Fruit fly (Drosophila melanogaster) whole organism, embryonic: Measurements from ENCODE around the gene por.

ENCODE experiments used
- Awh ChIP-seq: fragments of 200-800 bp; sonication (Bioruptor generic); IDR thresholded peaks from 2 replicates; pipeline ENCODE4, ENCODE4 v1.3.6; 2022; ENCODE audit warnings: missing biosample characterization, missing genetic modification characterization
- CG1024 ChIP-seq: fragments of 200-800 bp; sonication (Bioruptor generic); IDR thresholded peaks from 2 replicates; pipeline ENCODE4 v1.3.6; 2022; ENCODE audit warnings: missing biosample characterization, missing genetic modification characterization
- CG11085 ChIP-seq: fragments of 200-800 bp; sonication (Bioruptor generic); IDR thresholded peaks from 2 replicates; pipeline ENCODE4 v1.3.6; 2022; ENCODE audit warnings: missing biosample characterization, missing genetic modification characterization
- CG15011 ChIP-seq: fragments of 200-800 bp; sonication (Bioruptor generic); optimal IDR thresholded peaks from 3 replicates; lab custom pipeline; 2018; ENCODE audit warnings: missing biosample characterization, mild to moderate bottlenecking, missing genetic modification characterization
- CG15479 ChIP-seq: fragments of 200-800 bp; sonication (Bioruptor generic); optimal IDR thresholded peaks from 3 replicates; lab custom pipeline; 2019; ENCODE audit warnings: missing biosample characterization, mild to moderate bottlenecking, missing genetic modification characterization, moderate library complexity
- CG16815 ChIP-seq: fragments of 200-800 bp; sonication (Bioruptor generic); optimal IDR thresholded peaks from 3 replicates; lab custom pipeline; 2017; ENCODE audit warnings: missing biosample characterization, mild to moderate bottlenecking, missing genetic modification characterization
- CG2116 ChIP-seq: fragments of 200-800 bp; sonication (Bioruptor generic); optimal IDR thresholded peaks from 3 replicates; lab custom pipeline; 2018; ENCODE audit warnings: missing biosample characterization, mild to moderate bottlenecking, missing genetic modification characterization
- CG30020 ChIP-seq: fragments of 200-800 bp; optimal IDR thresholded peaks from 2 replicates; lab custom pipeline; 2019; ENCODE audit warnings: missing biosample characterization, mild to moderate bottlenecking, missing genetic modification characterization, moderate library complexity
- CG31441 ChIP-seq: fragments of 200-800 bp; sonication (Bioruptor generic); IDR thresholded peaks from 2 replicates; pipeline ENCODE4 v1.3.6; 2022; ENCODE audit warnings: missing biosample characterization, missing genetic modification characterization
- CG4707 ChIP-seq: fragments of 200-800 bp; sonication (Bioruptor generic); optimal IDR thresholded peaks from 2 replicates; lab custom pipeline; 2018; ENCODE audit warnings: missing biosample characterization, mild to moderate bottlenecking, missing genetic modification characterization, moderate library complexity
- CG4730 ChIP-seq: fragments of 200-800 bp; sonication (Bioruptor generic); IDR thresholded peaks from 2 replicates; pipeline ENCODE4 v1.3.6; 2022; ENCODE audit warnings: missing biosample characterization, missing genetic modification characterization
- CG5245 ChIP-seq: fragments of 200-800 bp; sonication (Bioruptor generic); optimal IDR thresholded peaks from 3 replicates; lab custom pipeline; 2016; ENCODE audit warnings: missing biosample characterization, missing genetic modification characterization
- CG5953 ChIP-seq: fragments of 200-800 bp; sonication (Bioruptor generic); IDR thresholded peaks from 2 replicates; pipeline ENCODE4 v1.3.6; 2022; ENCODE audit warnings: missing biosample characterization, missing genetic modification characterization
- CG6254 ChIP-seq: fragments of 200-800 bp; sonication (Bioruptor generic); optimal IDR thresholded peaks from 3 replicates; lab custom pipeline; 2017; ENCODE audit warnings: mild to moderate bottlenecking, missing biosample characterization, missing genetic modification reagents, missing genetic modification characterization
- CG6689 ChIP-seq: fragments of 200-800 bp; sonication (Bioruptor generic); IDR thresholded peaks from 2 replicates; pipeline ENCODE4 v1.3.6; 2022; ENCODE audit warnings: missing biosample characterization, missing genetic modification characterization
- CG8359 ChIP-seq: fragments of 200-800 bp; sonication (Bioruptor generic); optimal IDR thresholded peaks from 2 replicates; lab custom pipeline; 2017; ENCODE audit warnings: missing biosample characterization, mild to moderate bottlenecking, missing genetic modification characterization, borderline replicate concordance
- CG8388 ChIP-seq: fragments of 200-800 bp; sonication (Bioruptor generic); optimal IDR thresholded peaks from 2 replicates; lab custom pipeline; 2019; ENCODE audit warnings: missing biosample characterization, mild to moderate bottlenecking, missing genetic modification characterization, moderate library complexity
- CHES-1-like ChIP-seq: fragments of 200-800 bp; sonication (Bioruptor generic); optimal IDR thresholded peaks from 2 replicates; lab custom pipeline; 2016; ENCODE audit warnings: missing biosample characterization, missing genetic modification characterization
- CoRest ChIP-seq: fragments of 200-800 bp; sonication (Bioruptor generic); optimal IDR thresholded peaks from 3 replicates; lab custom pipeline; 2018; ENCODE audit warnings: missing biosample characterization, mild to moderate bottlenecking, missing genetic modification characterization, moderate library complexity
- Lim3 ChIP-seq: fragments of 200-800 bp; sonication (Bioruptor generic); IDR thresholded peaks from 2 replicates; pipeline ENCODE4 v1.3.6; 2022; ENCODE audit warnings: missing biosample characterization, missing genetic modification characterization
- MBD-R2 ChIP-seq: fragments of 200-800 bp; sonication (Bioruptor generic); IDR thresholded peaks from 2 replicates; pipeline ENCODE4 v1.3.6; 2022; ENCODE audit warnings: missing biosample characterization, missing genetic modification characterization
- Med ChIP-seq: fragments of 200-800 bp; sonication (Bioruptor generic); peaks from one replicate; lab custom pipeline; 2016; ENCODE audit warnings: missing biosample characterization, missing genetic modification characterization, mild to moderate bottlenecking, inconsistent platforms, moderate library complexity
- Mrtf ChIP-seq: fragments of 200-800 bp; sonication (Bioruptor generic); IDR thresholded peaks from 3 replicates; pipeline ENCODE4 v1.3.6; 2022; ENCODE audit warnings: missing biosample characterization, missing genetic modification characterization
- Rfx ChIP-seq: fragments of 200-800 bp; sonication (Bioruptor generic); IDR thresholded peaks from 2 replicates; pipeline ENCODE4 v1.3.6; 2022; ENCODE audit warnings: missing biosample characterization, missing genetic modification characterization
- Sox100B ChIP-seq: fragments of 200-800 bp; sonication (Bioruptor generic); optimal IDR thresholded peaks from 3 replicates; lab custom pipeline; 2018; ENCODE audit warnings: missing biosample characterization, mild to moderate bottlenecking, missing genetic modification characterization
- Sry-β ChIP-seq: fragments of 200-800 bp; sonication (Bioruptor generic); optimal IDR thresholded peaks from 2 replicates; lab custom pipeline; 2018; ENCODE audit warnings: missing biosample characterization, mild to moderate bottlenecking, missing genetic modification characterization, moderate library complexity
- ap ChIP-seq: fragments of 200-800 bp; sonication (Bioruptor generic); IDR thresholded peaks from 2 replicates; pipeline ENCODE4 v1.3.6; 2022; ENCODE audit warnings: missing biosample characterization, missing genetic modification characterization
- bab2 ChIP-seq: fragments of 200-800 bp; sonication (Bioruptor generic); optimal IDR thresholded peaks from 2 replicates; lab custom pipeline; 2016; ENCODE audit warnings: missing biosample characterization, missing genetic modification characterization
- bcd ChIP-seq: fragments of 200-800 bp; sonication (Bioruptor generic); optimal IDR thresholded peaks from 2 replicates; lab custom pipeline; 2017; ENCODE audit warnings: missing biosample characterization, mild to moderate bottlenecking, missing genetic modification characterization
- crol ChIP-seq: fragments of 200-800 bp; sonication (Bioruptor generic); IDR thresholded peaks from 2 replicates; pipeline ENCODE4 v1.3.6; 2022; ENCODE audit warnings: missing biosample characterization, missing genetic modification characterization
- dmrt99B ChIP-seq: fragments of 200-800 bp; sonication (Bioruptor generic); optimal IDR thresholded peaks from 2 replicates; lab custom pipeline; 2018; ENCODE audit warnings: missing biosample characterization, mild to moderate bottlenecking, missing genetic modification characterization, moderate library complexity
- grn ChIP-seq: fragments of 200-800 bp; sonication (Bioruptor generic); optimal IDR thresholded peaks from 3 replicates; lab custom pipeline; 2017; ENCODE audit warnings: missing biosample characterization, missing genetic modification characterization
- ind ChIP-seq: fragments of 200-800 bp; sonication (Bioruptor generic); optimal IDR thresholded peaks from 3 replicates; lab custom pipeline; 2016; ENCODE audit warnings: missing biosample characterization, missing genetic modification characterization
- lola ChIP-seq, 3 experiments: fragments of >200 bp in 2 of 3; fragments of 200-800 bp in 1 of 3; sonication (Bioruptor generic) in 1 of 3; optimal IDR thresholded peaks; 2 replicates each; lab custom pipeline; 2017 to 2019; ENCODE audit warnings: missing biosample characterization in 3 of 3, missing genetic modification characterization in 3 of 3, mild to moderate bottlenecking in 1 of 3, moderate library complexity in 1 of 3
- lov ChIP-seq, 2 experiments: fragments of 200-800 bp in 1 of 2; fragments of >200 bp in 1 of 2; sonication (Bioruptor generic) in 1 of 2; IDR thresholded peaks in 1 of 2; optimal IDR thresholded peaks in 1 of 2; 2 replicates in 1 of 2; 3 replicates in 1 of 2; pipeline versions ENCODE4 v1.3.6 to Lab custom; 2017 to 2022; ENCODE audit warnings: missing biosample characterization in 1 of 2, missing genetic modification characterization in 1 of 2
- mld ChIP-seq: fragments of 200-800 bp; sonication (Bioruptor generic); IDR thresholded peaks from 3 replicates; pipeline ENCODE4 v1.3.6; 2022; ENCODE audit warnings: missing biosample characterization, missing genetic modification characterization; ENCODE audit not compliant: partially characterized antibody
- pb ChIP-seq: fragments of 200-800 bp; sonication (Bioruptor generic); optimal IDR thresholded peaks from 3 replicates; lab custom pipeline; 2016; ENCODE audit warnings: missing biosample characterization, missing genetic modification characterization
- pzg ChIP-seq: fragments of 200-800 bp; sonication (Bioruptor generic); optimal IDR thresholded peaks from 3 replicates; lab custom pipeline; 2018; ENCODE audit warnings: missing biosample characterization, mild to moderate bottlenecking, missing genetic modification characterization, moderate library complexity
- ranshi ChIP-seq: fragments of 200-800 bp; sonication (Bioruptor generic); IDR thresholded peaks from 2 replicates; pipeline ENCODE4 v1.3.6; 2022; ENCODE audit warnings: missing biosample characterization, missing genetic modification characterization
- sc ChIP-seq, 3 experiments: fragments of >200 bp in 2 of 3; fragments of 200-800 bp in 1 of 3; sonication (Bioruptor generic) in 1 of 3; optimal IDR thresholded peaks; 2 replicates in 2 of 3; 3 replicates in 1 of 3; lab custom pipeline; 2017; ENCODE audit warnings: mild to moderate bottlenecking in 1 of 3, missing biosample characterization in 1 of 3, missing genetic modification characterization in 1 of 3, missing genetic modification reagents in 1 of 3
- sens ChIP-seq: fragments of 200-800 bp; sonication (Bioruptor generic); peaks from one replicate; lab custom pipeline; 2016; ENCODE audit warnings: missing biosample characterization, missing genetic modification characterization
- so ChIP-seq: fragments of 200-800 bp; sonication (Bioruptor generic); IDR thresholded peaks from 3 replicates; pipeline ENCODE4 v1.3.6; 2022; ENCODE audit warnings: missing biosample characterization, missing genetic modification characterization

Gene por

DNA sequence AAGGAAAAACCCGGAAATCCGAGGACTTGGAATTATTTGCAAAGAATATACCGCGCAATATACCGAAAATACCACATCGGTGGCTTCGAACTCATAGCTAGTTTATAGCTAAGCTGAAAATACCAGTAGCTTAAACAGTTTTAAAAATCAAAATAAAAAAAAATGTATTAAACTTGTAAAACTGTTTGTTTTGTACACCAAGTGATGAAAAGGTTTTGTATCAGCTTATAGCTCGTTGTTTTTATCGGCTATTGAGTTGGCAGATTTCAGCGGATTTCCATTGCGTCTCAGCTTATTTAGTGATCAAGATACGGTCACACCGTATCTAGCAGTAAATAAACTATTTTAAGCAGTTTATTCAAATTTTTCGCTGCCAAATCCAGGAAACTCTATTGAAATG is at the start of gene por, which contains the start of gene CG6179 (continued):
- TF ChIP-seq CHES-1-like (GFP tag; lab: Kevin White, UChicago) (no peak), CG6254 (GFP tag; lab: Kevin White, UChicago) (no peak), CG5245 (GFP tag; lab: Kevin White, UChicago) (no peak), CG31441 (GFP tag; lab: Robert Waterston, UW) (no peak), ap (GFP tag; lab: Robert Waterston, UW) (no peak), ind (GFP tag; lab: Kevin White, UChicago) (no peak), Awh (no peak), CG8388 (GFP tag; lab: Kevin White, UChicago) (no peak), Lim3 (GFP tag; lab: Robert Waterston, UW) (no peak), bcd (GFP tag; lab: Kevin White, UChicago) (no peak), mld (GFP tag; lab: Robert Waterston, UW) (no peak), crol (no peak), so (GFP tag; lab: Robert Waterston, UW) (no peak), sens (peak; percentile 50), CoRest (tag; lab: Kevin White, UChicago) (peak; percentile 24), dmrt99B (no peak), CG30020 (peak; percentile 7), CG1024 (no peak), CG8359 (GFP tag; lab: Kevin White, UChicago) (no peak), Mrtf (GFP tag; lab: Robert Waterston, UW) (no peak), CG6689 (GFP tag; lab: Robert Waterston, UW) (no peak), CG16815 (no peak), CG11085 (GFP tag; lab: Robert Waterston, UW) (no peak), CG4707 (GFP tag; lab: Kevin White, UChicago) (no peak), Sry-β (GFP tag; lab: Kevin White, UChicago) (peak; percentile 79), grn (GFP tag; lab: Kevin White, UChicago) (no peak), lola (GFP tag; optimal IDR thresholded peaks at IDR 0.05; lab: Kevin White, UChicago) (no peak), pb (GFP tag; lab: Kevin White, UChicago) (no peak), bab2 (GFP tag; lab: Kevin White, UChicago) (no peak), CG2116 (peak; percentile 19), MBD-R2 (GFP tag; lab: Robert Waterston, UW) (peak; percentile 60), CG5953 (GFP tag; lab: Robert Waterston, UW) (no peak), Sox100B (GFP tag; lab: Kevin White, UChicago) (no peak), CG15011 (GFP tag; lab: Kevin White, UChicago) (no peak), lov (optimal IDR thresholded peaks at IDR 0.05; lab: Kevin White, UChicago) (no peak), lov (GFP tag; IDR thresholded peaks at IDR 0.05; lab: Robert Waterston, UW) (no peak), sc (optimal IDR thresholded peaks at IDR 0.05; lab: Kevin White, UChicago) (no peak), sc (GFP tag; optimal IDR thresholded peaks at IDR 0.05; lab: Kevin White, UChicago) (no peak), Rfx (GFP tag; lab: Robert Waterston, UW) (no peak), ranshi (GFP tag; lab: Robert Waterston, UW) (no peak), CG15479 (GFP tag; lab: Kevin White, UChicago) (no peak), pzg (GFP tag; lab: Kevin White, UChicago) (peak; percentile 27), CG4730 (no peak), Med (GFP tag; lab: Kevin White, UChicago) (peak; percentile 26)
